Fruit fly (Drosophila melanogaster) whole organism, embryonic: ENCODE results near the gene SPoCk.

Source experiments
- CG10147 ChIP-seq: fragments of 200-800 bp; sonication (Bioruptor generic); optimal IDR thresholded peaks from 2 replicates; lab custom pipeline; 2019; ENCODE audit warnings: missing biosample characterization, mild to moderate bottlenecking, missing genetic modification characterization, moderate library complexity
- CG11696 ChIP-seq: fragments of 200-800 bp; sonication (Bioruptor generic); IDR thresholded peaks from 2 replicates; pipeline ENCODE4 v1.3.6; 2022; ENCODE audit warnings: missing biosample characterization, missing genetic modification characterization
- CG12219 ChIP-seq: fragments of 200-800 bp; sonication (Bioruptor generic); optimal IDR thresholded peaks from 3 replicates; lab custom pipeline; 2018; ENCODE audit warnings: missing biosample characterization, mild to moderate bottlenecking, missing genetic modification characterization
- CG12299 ChIP-seq: fragments of 200-800 bp; sonication (Bioruptor generic); optimal IDR thresholded peaks from 2 replicates; lab custom pipeline; 2018; ENCODE audit warnings: missing biosample characterization, mild to moderate bottlenecking, missing genetic modification characterization
- CG12391 ChIP-seq: fragments of 200-800 bp; sonication (Bioruptor generic); optimal IDR thresholded peaks from 3 replicates; lab custom pipeline; 2018; ENCODE audit warnings: missing biosample characterization, mild to moderate bottlenecking, missing genetic modification characterization, moderate library complexity
- CG13624 ChIP-seq: fragments of 200-800 bp; sonication (Bioruptor generic); optimal IDR thresholded peaks from 2 replicates; lab custom pipeline; 2016; ENCODE audit warnings: missing biosample characterization, missing genetic modification characterization
- CG14667 ChIP-seq: fragments of 200-800 bp; sonication (Bioruptor generic); IDR thresholded peaks from 2 replicates; pipeline ENCODE4 v1.3.6; 2022; ENCODE audit warnings: missing biosample characterization, missing genetic modification characterization
- CG18619 ChIP-seq: fragments of 200-800 bp; sonication (Bioruptor generic); optimal IDR thresholded peaks from 3 replicates; lab custom pipeline; 2017; ENCODE audit warnings: missing biosample characterization, mild to moderate bottlenecking, missing genetic modification characterization
- CG31388 ChIP-seq: fragments of 200-800 bp; sonication (Bioruptor generic); optimal IDR thresholded peaks from 2 replicates; lab custom pipeline; 2016; ENCODE audit warnings: missing biosample characterization, missing genetic modification characterization
- CG3407 ChIP-seq: fragments of 200-800 bp; sonication (Bioruptor generic); optimal IDR thresholded peaks from 2 replicates; lab custom pipeline; 2018; ENCODE audit warnings: missing biosample characterization, mild to moderate bottlenecking, missing genetic modification characterization
- CG34224 ChIP-seq: fragments of 200-800 bp; sonication (Bioruptor generic); IDR thresholded peaks from 3 replicates; pipeline ENCODE4 v1.3.6; 2022; ENCODE audit warnings: missing biosample characterization, missing genetic modification characterization; ENCODE audit not compliant: partially characterized antibody
- CG4424 ChIP-seq: fragments of 200-800 bp; sonication (Bioruptor generic); optimal IDR thresholded peaks from 3 replicates; lab custom pipeline; 2016; ENCODE audit warnings: missing biosample characterization, missing genetic modification characterization
- CG6791 ChIP-seq: fragments of 200-800 bp; sonication (Bioruptor generic); IDR thresholded peaks from 3 replicates; pipeline ENCODE4 v1.3.6; 2022; ENCODE audit warnings: missing biosample characterization, missing genetic modification characterization; ENCODE audit not compliant: partially characterized antibody
- CG8089 ChIP-seq: fragments of 200-800 bp; sonication (Bioruptor generic); optimal IDR thresholded peaks from 3 replicates; lab custom pipeline; 2016; ENCODE audit warnings: missing biosample characterization, missing genetic modification characterization
- CG8359 ChIP-seq: fragments of 200-800 bp; sonication (Bioruptor generic); optimal IDR thresholded peaks from 2 replicates; lab custom pipeline; 2017; ENCODE audit warnings: missing biosample characterization, mild to moderate bottlenecking, missing genetic modification characterization, borderline replicate concordance
- CG9797 ChIP-seq: fragments of 200-800 bp; sonication (Bioruptor generic); optimal IDR thresholded peaks from 3 replicates; lab custom pipeline; 2018; ENCODE audit warnings: missing biosample characterization, mild to moderate bottlenecking, missing genetic modification characterization
- Deaf1 ChIP-seq: fragments of 200-800 bp; optimal IDR thresholded peaks from 3 replicates; lab custom pipeline; 2019; ENCODE audit warnings: missing biosample characterization, mild to moderate bottlenecking, missing genetic modification characterization, moderate library complexity
- Ets65A ChIP-seq: fragments of 200-800 bp; sonication (Bioruptor generic); peaks from one replicate; lab custom pipeline; 2016; ENCODE audit warnings: missing biosample characterization, missing genetic modification characterization
- Fer2 ChIP-seq: fragments of 200-800 bp; sonication (Bioruptor generic); optimal IDR thresholded peaks from 2 replicates; lab custom pipeline; 2018; ENCODE audit warnings: missing biosample characterization, mild to moderate bottlenecking, missing genetic modification characterization, moderate library complexity
- HLH4C ChIP-seq: fragments of 200-800 bp; sonication (Bioruptor generic); IDR thresholded peaks from 3 replicates; pipeline ENCODE4 v1.3.6; 2022; ENCODE audit warnings: missing biosample characterization, missing genetic modification characterization; ENCODE audit not compliant: partially characterized antibody
- Hand ChIP-seq: fragments of 200-800 bp; sonication (Bioruptor generic); optimal IDR thresholded peaks from 2 replicates; lab custom pipeline; 2017; ENCODE audit warnings: mild to moderate bottlenecking, missing biosample characterization, missing genetic modification reagents, missing genetic modification characterization
- Hmr ChIP-seq: fragments of 200-800 bp; sonication (Bioruptor generic); optimal IDR thresholded peaks from 3 replicates; lab custom pipeline; 2017; ENCODE audit warnings: mild to moderate bottlenecking, missing biosample characterization, missing genetic modification reagents, missing genetic modification characterization
- NC2β ChIP-seq: fragments of 200-800 bp; sonication (Bioruptor generic); optimal IDR thresholded peaks from 2 replicates; lab custom pipeline; 2016; ENCODE audit warnings: missing biosample characterization, missing genetic modification characterization
- Ptx1 ChIP-seq: fragments of 200-800 bp; sonication (Bioruptor generic); IDR thresholded peaks from 2 replicates; pipeline ENCODE4 v1.3.6; 2022; ENCODE audit warnings: missing biosample characterization, missing genetic modification characterization
- Scr ChIP-seq: fragments of 200-800 bp; sonication (Bioruptor generic); IDR thresholded peaks from 2 replicates; pipeline ENCODE4 v1.3.6; 2022; ENCODE audit warnings: missing biosample characterization, missing genetic modification characterization; ENCODE audit not compliant: partially characterized antibody
- Sox102F ChIP-seq: fragments of 200-800 bp; sonication (Bioruptor generic); optimal IDR thresholded peaks from 2 replicates; lab custom pipeline; 2018; ENCODE audit warnings: missing biosample characterization, mild to moderate bottlenecking, missing genetic modification characterization, moderate library complexity
- Xrp1 ChIP-seq: fragments of 200-800 bp; sonication (Bioruptor generic); IDR thresholded peaks from 2 replicates; pipeline ENCODE4 v1.3.6; 2022; ENCODE audit warnings: missing biosample characterization, missing genetic modification characterization
- bigmax ChIP-seq: fragments of 200-800 bp; sonication (Bioruptor generic); optimal IDR thresholded peaks from 2 replicates; lab custom pipeline; 2018; ENCODE audit warnings: missing biosample characterization, mild to moderate bottlenecking, missing genetic modification characterization
- bowl ChIP-seq: fragments of 200-800 bp; sonication (Bioruptor generic); IDR thresholded peaks from 2 replicates; pipeline ENCODE4 v1.3.6; 2022; ENCODE audit warnings: missing biosample characterization, missing genetic modification characterization
- bsh ChIP-seq, 2 experiments: fragments of 200-800 bp; sonication (Bioruptor generic); optimal IDR thresholded peaks; 2 replicates each; lab custom pipeline; 2017 to 2018; ENCODE audit warnings: mild to moderate bottlenecking in 2 of 2, missing biosample characterization in 2 of 2, missing genetic modification characterization in 2 of 2, moderate library complexity in 1 of 2
- cad ChIP-seq: fragments of >200 bp; optimal IDR thresholded peaks from 2 replicates; lab custom pipeline; 2017; ENCODE audit warnings: missing biosample characterization, missing genetic modification characterization
- cas ChIP-seq: fragments of 200-800 bp; sonication (Bioruptor generic); IDR thresholded peaks from 2 replicates; pipeline ENCODE4 v1.3.6; 2022; ENCODE audit warnings: missing biosample characterization, missing genetic modification characterization
- corto ChIP-seq: fragments of 200-800 bp; sonication (Bioruptor generic); optimal IDR thresholded peaks from 2 replicates; lab custom pipeline; 2016; ENCODE audit warnings: missing biosample characterization, mild to moderate bottlenecking, missing genetic modification characterization, moderate library complexity
- crol ChIP-seq: fragments of 200-800 bp; sonication (Bioruptor generic); IDR thresholded peaks from 2 replicates; pipeline ENCODE4 v1.3.6; 2022; ENCODE audit warnings: missing biosample characterization, missing genetic modification characterization
- dpn ChIP-seq, 2 experiments: fragments of 200-800 bp; sonication (Bioruptor generic); optimal IDR thresholded peaks; 3 replicates each; lab custom pipeline; 2016; ENCODE audit warnings: missing biosample characterization in 2 of 2, missing genetic modification characterization in 2 of 2
- fu2 ChIP-seq: fragments of 200-800 bp; sonication (Bioruptor generic); optimal IDR thresholded peaks from 2 replicates; lab custom pipeline; 2016; ENCODE audit warnings: missing biosample characterization, missing genetic modification characterization
- gce ChIP-seq: fragments of 200-800 bp; sonication (Bioruptor generic); IDR thresholded peaks from 3 replicates; pipeline ENCODE4 v1.3.6; 2022; ENCODE audit warnings: missing biosample characterization, missing genetic modification characterization
- nerfin-1 ChIP-seq: fragments of 200-800 bp; sonication (Bioruptor generic); optimal IDR thresholded peaks from 3 replicates; lab custom pipeline; 2019; ENCODE audit warnings: missing biosample characterization, mild to moderate bottlenecking, missing genetic modification characterization, moderate library complexity
- nerfin-2 ChIP-seq: fragments of 200-800 bp; sonication (Bioruptor generic); IDR thresholded peaks from 2 replicates; pipeline ENCODE4 v1.3.6; 2022; ENCODE audit warnings: missing biosample characterization, missing genetic modification characterization; ENCODE audit not compliant: partially characterized antibody
- nom ChIP-seq: fragments of 200-800 bp; sonication (Bioruptor generic); optimal IDR thresholded peaks from 2 replicates; lab custom pipeline; 2017; ENCODE audit warnings: missing biosample characterization, missing genetic modification characterization, mild to moderate bottlenecking, moderate library complexity, missing genetic modification reagents
- onecut ChIP-seq: fragments of 200-800 bp; sonication (Bioruptor generic); IDR thresholded peaks from 2 replicates; pipeline ENCODE4 v1.3.6; 2022; ENCODE audit warnings: missing biosample characterization, missing genetic modification characterization
- phol ChIP-seq: fragments of 200-800 bp; sonication (Bioruptor generic); optimal IDR thresholded peaks from 3 replicates; lab custom pipeline; 2018; ENCODE audit warnings: missing biosample characterization, mild to moderate bottlenecking, missing genetic modification characterization, moderate library complexity
- pros ChIP-seq: fragments of 200-800 bp; sonication (Bioruptor generic); optimal IDR thresholded peaks from 3 replicates; lab custom pipeline; 2019; ENCODE audit warnings: missing biosample characterization, mild to moderate bottlenecking, missing genetic modification characterization, moderate library complexity
- seq ChIP-seq: fragments of 200-800 bp; sonication (Bioruptor generic); IDR thresholded peaks from 2 replicates; pipeline ENCODE4 v1.3.6; 2022; ENCODE audit warnings: missing biosample characterization, missing genetic modification characterization
- ssp ChIP-seq: fragments of 200-800 bp; sonication (Bioruptor generic); IDR thresholded peaks from 2 replicates; pipeline ENCODE4 v1.3.6; 2022; ENCODE audit warnings: missing biosample characterization, missing genetic modification characterization
- twi ChIP-seq: fragments of 200-800 bp; optimal IDR thresholded peaks from 2 replicates; lab custom pipeline; 2019; ENCODE audit warnings: missing biosample characterization, mild to moderate bottlenecking, missing genetic modification characterization, moderate library complexity

SPoCk gene

dm6 chr3L:22822544-22823175 is 73.4 kb downstream of the SPoCk start (continued):
- TF ChIP-seq CG10147 (GFP tag; lab: Kevin White, UChicago) = no peak
- TF ChIP-seq ssp (GFP tag; lab: Robert Waterston, UW) = peak; percentile 43; the same call in 1 of the 2 replicates
- TF ChIP-seq Hmr (GFP tag; lab: Kevin White, UChicago) = peak; percentile 13
- 0 out of 2 replicates have a peak, but pooled peaks have one; percentile 16 for TF ChIP-seq Xrp1 (GFP tag; lab: Robert Waterston, UW)
- no peak for TF ChIP-seq CG12299
- no peak for TF ChIP-seq Ptx1 (GFP tag; lab: Robert Waterston, UW)

- TF ChIP-seq CG14667 (no peak), ssp (GFP tag; lab: Robert Waterston, UW) (no peak), Xrp1 (GFP tag; lab: Robert Waterston, UW) (no peak), NC2β (no peak), fu2 (GFP tag; lab: Kevin White, UChicago) (no peak), seq (GFP tag; lab: Robert Waterston, UW) (no peak), CG8359 (GFP tag; lab: Kevin White, UChicago) (no peak), CG12391 (tag; lab: Kevin White, UChicago) (no peak), Ets65A (GFP tag; lab: Kevin White, UChicago) (peak; percentile 1), corto (peak; percentile 33), CG11696 (GFP tag; lab: Robert Waterston, UW) (no peak), phol (tag; lab: Kevin White, UChicago) (no peak), HLH4C (GFP tag; lab: Robert Waterston, UW) (0 out of 3 replicates have a peak, but pooled peaks have one; percentile 13), crol (GFP tag; lab: Robert Waterston, UW) (0 out of 2 replicates have a peak, but pooled peaks have one; percentile 11), bigmax (GFP tag; lab: Kevin White, UChicago) (no peak)
- TF ChIP-seq, all 482 proteins: peak for 4
Observed at dm6 chr3L:22823230-22823629, 74.0 kb downstream of the SPoCk start.

DNA sequence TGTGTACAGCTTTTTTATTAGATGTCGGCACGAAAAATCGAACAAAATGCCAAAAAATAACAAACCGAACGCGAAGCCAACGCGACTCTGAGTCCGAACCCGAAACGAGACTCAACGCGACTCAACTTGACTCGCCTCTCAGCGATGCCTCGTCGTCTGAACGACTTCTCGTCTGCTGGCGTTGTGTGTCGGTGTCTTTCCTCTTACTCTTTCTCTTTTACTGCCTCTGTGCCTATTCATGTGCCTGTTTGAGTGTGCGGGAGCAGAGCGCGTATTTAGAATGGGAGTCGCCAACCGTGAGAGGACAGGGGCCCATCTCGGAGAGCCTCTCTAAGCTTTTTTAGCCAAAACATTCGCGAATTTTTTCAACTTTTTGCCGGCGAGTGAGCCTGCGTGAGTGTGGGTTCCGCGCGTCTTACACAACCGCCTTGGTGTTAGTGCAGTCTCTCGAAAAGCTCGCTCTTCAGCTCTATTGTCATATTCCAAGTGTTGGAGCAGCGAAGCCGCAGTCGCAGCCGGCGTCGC is 75.5 kb downstream of the SPoCk start:
- TF ChIP-seq CG8089 (GFP tag; lab: Kevin White, UChicago) = no peak
- TF ChIP-seq cas = no peak
- no peak for TF ChIP-seq CG4424 (GFP tag; lab: Kevin White, UChicago)
- TF ChIP-seq CG13624 = no peak
- no peak for TF ChIP-seq Scr (GFP tag; lab: Robert Waterston, UW)
- no peak for TF ChIP-seq CG6791 (GFP tag; lab: Robert Waterston, UW)
- TF ChIP-seq bsh (GFP tag; optimal IDR thresholded peaks at IDR 0.05; lab: Kevin White, UChicago) = peak in 1 of 2 experiments; percentile 44
- TF ChIP-seq gce (GFP tag; lab: Robert Waterston, UW) = no peak
- no peak for TF ChIP-seq onecut (GFP tag; lab: Robert Waterston, UW)
- no peak for TF ChIP-seq CG12219
- peak; percentile 54 for TF ChIP-seq nom (GFP tag; lab: Kevin White, UChicago)
- no peak for TF ChIP-seq bowl (GFP tag; lab: Robert Waterston, UW)
- no peak for TF ChIP-seq dpn (GFP tag; optimal IDR thresholded peaks at IDR 0.05; lab: Kevin White, UChicago)
- no peak for TF ChIP-seq twi (tag; lab: Kevin White, UChicago)
- TF ChIP-seq Sox102F (GFP tag; lab: Kevin White, UChicago) = no peak
- TF ChIP-seq Fer2 (tag; lab: Kevin White, UChicago) = no peak
- TF ChIP-seq Hand (GFP tag; lab: Kevin White, UChicago) = peak; percentile 62
- no peak for TF ChIP-seq nerfin-2
- TF ChIP-seq CG18619 = no peak
- no peak for TF ChIP-seq nerfin-1
- TF ChIP-seq CG9797 = no peak
- no peak for TF ChIP-seq cad
- no peak for TF ChIP-seq CG3407 (GFP tag; lab: Kevin White, UChicago)
- no peak for TF ChIP-seq pros
- TF ChIP-seq CG31388 (GFP tag; lab: Kevin White, UChicago) = no peak
- TF ChIP-seq Deaf1 = peak; percentile 95
- TF ChIP-seq CG34224 (GFP tag; lab: Robert Waterston, UW) = peak; percentile 63; the same call in 1 of the 3 replicates
